Worm (Caenorhabditis elegans) whole organism, mixed stage, embryonic: ENCODE measurements around the gene rsp-2.

Experiments used
- M03D4.4 ChIP-seq: sonication (generic microtip); optimal IDR thresholded peaks from 2 replicates; lab custom pipeline; 2017; ENCODE audit warnings: mild to moderate bottlenecking, missing genetic modification characterization, missing compliant biosample characterization
- bed-3 ChIP-seq: fragments of 200-800 bp; sonication (Bioruptor generic); optimal IDR thresholded peaks from 3 replicates; lab custom pipeline; 2018; ENCODE audit warnings: mild to moderate bottlenecking, missing genetic modification characterization, moderate library complexity, missing compliant biosample characterization
- blmp-1 ChIP-seq: fragments of 150-350 bp; optimal IDR thresholded peaks from 2 replicates; lab custom pipeline; 2014; ENCODE audit warnings: missing biosample characterization, missing genetic modification characterization
- ceh-39 ChIP-seq: fragments of 150-350 bp; optimal IDR thresholded peaks from 2 replicates; lab custom pipeline; 2014; ENCODE audit warnings: missing biosample characterization, missing genetic modification characterization
- ceh-43 ChIP-seq: fragments of 200-800 bp; sonication (Bioruptor generic); optimal IDR thresholded peaks from 2 replicates; lab custom pipeline; 2018; ENCODE audit warnings: mild to moderate bottlenecking, missing genetic modification characterization, moderate library complexity, missing compliant biosample characterization
- ceh-83 ChIP-seq: fragments of 200-800 bp; sonication (Bioruptor generic); optimal IDR thresholded peaks from 2 replicates; lab custom pipeline; 2018; ENCODE audit warnings: mild to moderate bottlenecking, missing genetic modification characterization, missing compliant biosample characterization
- ces-1 ChIP-seq: fragments of 150-350 bp; optimal IDR thresholded peaks from 2 replicates; lab custom pipeline; 2014; ENCODE audit warnings: missing biosample characterization, missing genetic modification reagents, missing genetic modification characterization
- cnd-1 ChIP-seq: fragments of 200-800 bp; sonication (Bioruptor generic); optimal IDR thresholded peaks from 2 replicates; lab custom pipeline; 2018; ENCODE audit warnings: mild to moderate bottlenecking, missing genetic modification characterization, missing compliant biosample characterization
- drap-1 ChIP-seq: fragments of 200-800 bp; sonication (Bioruptor generic); optimal IDR thresholded peaks from 3 replicates; lab custom pipeline; 2018; ENCODE audit warnings: mild to moderate bottlenecking, missing genetic modification characterization, missing compliant biosample characterization
- elt-1 ChIP-seq: sonication (generic microtip); optimal IDR thresholded peaks from 2 replicates; lab custom pipeline; 2017; ENCODE audit warnings: missing genetic modification characterization, mild to moderate bottlenecking, missing compliant biosample characterization, antibody characterized with exemption, moderate library complexity, borderline replicate concordance; ENCODE audit not compliant: insufficient read depth
- elt-3 ChIP-seq: fragments of 150-350 bp; optimal IDR thresholded peaks from 2 replicates; lab custom pipeline; 2014; ENCODE audit warnings: missing biosample characterization, missing genetic modification characterization
- flh-1 ChIP-seq: fragments of 200-800 bp; sonication (Bioruptor generic); optimal IDR thresholded peaks from 2 replicates; lab custom pipeline; 2018; ENCODE audit warnings: mild to moderate bottlenecking, missing genetic modification characterization, moderate library complexity, missing compliant biosample characterization
- ham-2 ChIP-seq: fragments of 200-800 bp; sonication (Bioruptor generic); optimal IDR thresholded peaks from 2 replicates; lab custom pipeline; 2018; ENCODE audit warnings: mild to moderate bottlenecking, missing genetic modification characterization, missing compliant biosample characterization
- hlh-1 ChIP-seq: fragments of 150-350 bp; optimal IDR thresholded peaks from 2 replicates; lab custom pipeline; 2014; ENCODE audit warnings: missing biosample characterization, missing genetic modification reagents, missing genetic modification characterization
- lin-13 ChIP-seq: fragments of 150-350 bp; optimal IDR thresholded peaks from 2 replicates; lab custom pipeline; 2014; ENCODE audit warnings: missing biosample characterization, missing genetic modification characterization
- lin-32 ChIP-seq: fragments of 200-800 bp; sonication (Bioruptor generic); optimal IDR thresholded peaks from 2 replicates; lab custom pipeline; 2018; ENCODE audit warnings: mild to moderate bottlenecking, missing genetic modification characterization, missing compliant biosample characterization
- lsy-2 ChIP-seq: fragments of 150-350 bp; optimal IDR thresholded peaks from 2 replicates; lab custom pipeline; 2014; ENCODE audit warnings: missing biosample characterization, missing genetic modification characterization
- mep-1 ChIP-seq: fragments of 150-350 bp; optimal IDR thresholded peaks from 2 replicates; lab custom pipeline; 2017; ENCODE audit warnings: missing biosample characterization, missing genetic modification reagents, missing genetic modification characterization, inconsistent platforms
- mls-2 ChIP-seq: sonication (generic microtip); optimal IDR thresholded peaks from 2 replicates; lab custom pipeline; 2016; ENCODE audit warnings: mild to moderate bottlenecking, missing genetic modification characterization, moderate library complexity, missing compliant biosample characterization
- nhr-12 ChIP-seq: fragments of 150-350 bp; optimal IDR thresholded peaks from 2 replicates; lab custom pipeline; 2014; ENCODE audit warnings: missing biosample characterization, missing genetic modification characterization
- nhr-2 ChIP-seq: fragments of 150-350 bp; optimal IDR thresholded peaks from 2 replicates; lab custom pipeline; 2014; ENCODE audit warnings: missing biosample characterization, missing genetic modification characterization
- nhr-237 ChIP-seq: fragments of 150-350 bp; optimal IDR thresholded peaks from 2 replicates; lab custom pipeline; 2014; ENCODE audit warnings: missing biosample characterization, missing genetic modification characterization
- nhr-28 ChIP-seq: fragments of 150-350 bp; optimal IDR thresholded peaks from 2 replicates; lab custom pipeline; 2014; ENCODE audit warnings: missing biosample characterization, missing genetic modification characterization
- nhr-76 ChIP-seq: sonication (generic microtip); optimal IDR thresholded peaks from 2 replicates; lab custom pipeline; 2017; ENCODE audit warnings: missing biosample characterization, missing genetic modification characterization
- pha-4 ChIP-seq: fragments of 150-350 bp; optimal IDR thresholded peaks from 2 replicates; lab custom pipeline; 2018; ENCODE audit warnings: missing biosample characterization, missing genetic modification reagents, missing genetic modification characterization
- sem-2 ChIP-seq: fragments of 200-800 bp; sonication (Bioruptor generic); optimal IDR thresholded peaks from 2 replicates; lab custom pipeline; 2018; ENCODE audit warnings: mild to moderate bottlenecking, missing genetic modification characterization, missing compliant biosample characterization
- snpc-4 ChIP-seq: fragments of 150-350 bp; optimal IDR thresholded peaks from 2 replicates; lab custom pipeline; 2014; ENCODE audit warnings: missing biosample characterization, missing genetic modification characterization
- sptf-1 ChIP-seq: sonication (generic microtip); optimal IDR thresholded peaks from 2 replicates; lab custom pipeline; 2017; ENCODE audit warnings: mild to moderate bottlenecking, missing genetic modification characterization, moderate library complexity, missing compliant biosample characterization
- tbx-8 ChIP-seq: fragments of 200-800 bp; sonication (Bioruptor generic); optimal IDR thresholded peaks from 2 replicates; lab custom pipeline; 2018; ENCODE audit warnings: mild to moderate bottlenecking, missing genetic modification characterization, moderate library complexity, missing compliant biosample characterization
- unc-120 ChIP-seq: sonication (generic microtip); optimal IDR thresholded peaks from 2 replicates; lab custom pipeline; 2017; ENCODE audit warnings: missing genetic modification characterization, missing compliant biosample characterization; ENCODE audit not compliant: poor library complexity, severe bottlenecking
- unc-39 ChIP-seq: fragments of 150-350 bp; optimal IDR thresholded peaks from 2 replicates; lab custom pipeline; 2014; ENCODE audit warnings: missing biosample characterization, missing genetic modification characterization
- unc-62 ChIP-seq: fragments of 150-350 bp; optimal IDR thresholded peaks from 2 replicates; lab custom pipeline; 2014; ENCODE audit warnings: missing biosample characterization, missing genetic modification reagents, missing genetic modification characterization
- ztf-11 ChIP-seq: fragments of 150-350 bp; optimal IDR thresholded peaks from 2 replicates; lab custom pipeline; 2014; ENCODE audit warnings: missing biosample characterization, missing genetic modification characterization

Gene rsp-2

ce11 chrII:11473525-11474181 is 20.9 kb upstream of the rsp-2 start, which contains the start of the genes metl-1 and W02B12.11:
metl-1 (minus strand) TSS chrII:11473575.
W02B12.11 (plus strand) TSS chrII:11473861.
- TF ChIP-seq mls-2 (peak; percentile 53), drap-1 (GFP tag; lab: Kevin White, UChicago) (peak; percentile 54), hlh-1 (tag; lab: Kevin White, UChicago) (no peak), mep-1 (peak; percentile 89), snpc-4 (tag; lab: Kevin White, UChicago) (no peak), elt-1 (tag; lab: Kevin White, UChicago) (no peak), ham-2 (GFP tag; lab: Kevin White, UChicago) (no peak), ceh-43 (peak; percentile 67), unc-120 (peak; percentile 34), unc-39 (no peak), ceh-39 (tag; lab: Kevin White, UChicago) (no peak), nhr-237 (peak; percentile 5), sptf-1 (tag; lab: Kevin White, UChicago) (peak; percentile 81), nhr-12 (tag; lab: Kevin White, UChicago) (no peak), lin-32 (no peak), ztf-11 (tag; lab: Kevin White, UChicago) (no peak), pha-4 (peak; percentile 69), M03D4.4 (tag; lab: Kevin White, UChicago) (peak; percentile 70), cnd-1 (peak; percentile 51), ceh-83 (GFP tag; lab: Kevin White, UChicago) (no peak), lin-13 (tag; lab: Kevin White, UChicago) (peak; percentile 80), sem-2 (GFP tag; lab: Kevin White, UChicago) (no peak), tbx-8 (no peak), nhr-28 (tag; lab: Kevin White, UChicago) (no peak), blmp-1 (tag; lab: Kevin White, UChicago) (no peak), ces-1 (peak; percentile 82), unc-62 (GFP tag; lab: Kevin White, UChicago) (no peak), bed-3 (GFP tag; lab: Kevin White, UChicago) (peak; percentile 19), lsy-2 (peak; percentile 74), nhr-2 (tag; lab: Kevin White, UChicago) (no peak), flh-1 (GFP tag; lab: Kevin White, UChicago) (no peak), elt-3 (tag; lab: Kevin White, UChicago) (no peak)

ce11 chrII:11472542-11472941 is 19.8 kb upstream of the rsp-2 start:
- TF ChIP-seq elt-3 (tag; lab: Kevin White, UChicago) (peak; percentile 7), flh-1 (GFP tag; lab: Kevin White, UChicago) (no peak), ham-2 (GFP tag; lab: Kevin White, UChicago) (no peak)

ce11 chrII:11471916-11472315 is 19.2 kb upstream of the rsp-2 start, which contains the start of gene mfn-1:
mfn-1 (minus strand) TSS chrII:11472016.
- TF ChIP-seq cnd-1, result no peak
- no peak for TF ChIP-seq pha-4
- TF ChIP-seq mep-1, result no peak
- no peak for TF ChIP-seq nhr-76 (tag; lab: Kevin White, UChicago)
- TF ChIP-seq mls-2, result no peak
- no peak for TF ChIP-seq ceh-43
- no peak for TF ChIP-seq nhr-237
- TF ChIP-seq nhr-2 (tag; lab: Kevin White, UChicago), result no peak
- no peak for TF ChIP-seq lsy-2
- no peak for TF ChIP-seq blmp-1 (tag; lab: Kevin White, UChicago)
- TF ChIP-seq bed-3 (GFP tag; lab: Kevin White, UChicago), result no peak
- no peak for TF ChIP-seq ceh-83 (GFP tag; lab: Kevin White, UChicago)
- TF ChIP-seq unc-62 (GFP tag; lab: Kevin White, UChicago), result no peak
- no peak for TF ChIP-seq ham-2 (GFP tag; lab: Kevin White, UChicago)
- TF ChIP-seq nhr-12 (tag; lab: Kevin White, UChicago), result no peak
- TF ChIP-seq, all 35 proteins: peak for 0

ce11 chrII:11469574-11470108 is 16.9 kb upstream of the rsp-2 start, which contains the start of gene cisd-1:
cisd-1 (minus strand) TSS chrII:11469624.
- no peak for TF ChIP-seq unc-120
- no peak for TF ChIP-seq mls-2
- TF ChIP-seq cnd-1, result no peak
- no peak for TF ChIP-seq blmp-1 (tag; lab: Kevin White, UChicago)
- no peak for TF ChIP-seq lin-32
- TF ChIP-seq flh-1 (GFP tag; lab: Kevin White, UChicago), result no peak
- no peak for TF ChIP-seq nhr-12 (tag; lab: Kevin White, UChicago)
- no peak for TF ChIP-seq nhr-76 (tag; lab: Kevin White, UChicago)
